Worm (Caenorhabditis elegans): Measurements from ENCODE around the gene gnrr-6.

DNA sequence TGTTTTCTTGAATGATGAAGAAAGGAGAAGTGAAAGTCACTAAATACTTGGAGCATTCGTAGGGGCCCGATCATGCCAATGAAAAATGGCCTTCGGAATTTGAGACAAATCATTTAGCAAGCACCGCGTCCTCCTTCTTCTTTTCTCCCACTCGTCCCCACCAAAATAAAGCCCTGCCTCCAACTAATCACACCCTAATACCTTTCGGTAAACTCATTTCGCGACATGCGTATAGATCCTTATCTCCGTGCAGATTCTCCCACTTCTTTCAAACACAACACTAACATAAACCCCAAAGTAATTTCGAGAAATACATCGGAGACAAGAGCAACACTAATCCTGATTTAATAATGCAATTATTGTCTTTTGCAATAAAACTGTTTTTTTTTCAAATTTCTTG lies 41.1 kb upstream of the gnrr-6 start:
- TF ChIP-seq med-1 (GFP tag; optimal IDR thresholded peaks at IDR 0.05; ENCODE audit: insufficient read depth) (no peak), klf-2 (GFP tag; conservative IDR thresholded peaks at IDR 0.05) (no peak), T22C8.4 (GFP tag; IDR thresholded peaks at IDR 0.05) (no peak), flt-1 (GFP tag; IDR thresholded peaks at IDR 0.05) (no peak), ref-1 (GFP tag; conservative IDR thresholded peaks at IDR 0.05) (no peak), ztf-23 (GFP tag; IDR thresholded peaks at IDR 0.05) (no peak), ztf-29 (GFP tag; IDR thresholded peaks at IDR 0.05) (no peak)
